Fruit fly (Drosophila melanogaster) whole organism, adult: ENCODE results near the gene CG14401.

ENCODE experiments used
- CG14711 ChIP-seq: fragments of 200-800 bp; sonication (Bioruptor generic); optimal IDR thresholded peaks from 2 replicates; lab custom pipeline; 2018; ENCODE audit warnings: missing biosample characterization, mild to moderate bottlenecking, missing genetic modification characterization, moderate library complexity
- CG5204 ChIP-seq: fragments of 200-800 bp; sonication (Bioruptor generic); optimal IDR thresholded peaks from 2 replicates; lab custom pipeline; 2016; ENCODE audit warnings: missing biosample characterization, missing genetic modification characterization
- CG7045 ChIP-seq: fragments of 200-800 bp; sonication (Bioruptor generic); optimal IDR thresholded peaks from 2 replicates; lab custom pipeline; 2017; ENCODE audit warnings: missing biosample characterization, mild to moderate bottlenecking, missing genetic modification characterization
- bab1 ChIP-seq: fragments of 200-800 bp; sonication (Bioruptor generic); optimal IDR thresholded peaks from 3 replicates; lab custom pipeline; 2019; ENCODE audit warnings: missing biosample characterization, mild to moderate bottlenecking, missing genetic modification characterization, moderate library complexity
- cic ChIP-seq: fragments of 200-800 bp; sonication (Bioruptor generic); optimal IDR thresholded peaks from 2 replicates; lab custom pipeline; 2017; ENCODE audit warnings: missing biosample characterization, mild to moderate bottlenecking, missing genetic modification characterization, moderate library complexity
- cnc ChIP-seq, 2 experiments: fragments of >200 bp; optimal IDR thresholded peaks; 2 replicates each; lab custom pipeline; 2017
- pad ChIP-seq: fragments of 200-800 bp; sonication (Bioruptor generic); optimal IDR thresholded peaks from 3 replicates; lab custom pipeline; 2017; ENCODE audit warnings: missing biosample characterization, missing genetic modification characterization, mild to moderate bottlenecking, moderate library complexity, missing genetic modification reagents

dm6 chr2L:20905025-20905424 lies 35.4 kb downstream of the CG14401 start:
- no peak for TF ChIP-seq CG7045
- no peak for TF ChIP-seq cic
- TF ChIP-seq cnc (optimal IDR thresholded peaks at IDR 0.05; lab: Kevin White, UChicago): no peak
- TF ChIP-seq CG5204 (GFP tag; lab: Kevin White, UChicago): no peak
- no peak for TF ChIP-seq CG14711 (tag; lab: Kevin White, UChicago)
- no peak for TF ChIP-seq pad (GFP tag; lab: Kevin White, UChicago)
- TF ChIP-seq bab1: no peak
